Worm (Caenorhabditis elegans) whole organism, L1 larva: ENCODE results near the gene pro-1.

Experiments
- C16A3.4 ChIP-seq: fragments of 150-350 bp; optimal IDR thresholded peaks from 2 replicates; lab custom pipeline; 2014; ENCODE audit warnings: missing biosample characterization, missing genetic modification characterization
- C34B4.2 ChIP-seq: sonication (generic microtip); optimal IDR thresholded peaks from 2 replicates; lab custom pipeline; 2017; ENCODE audit warnings: mild to moderate bottlenecking, missing genetic modification characterization, missing compliant biosample characterization
- F16B12.6 ChIP-seq: fragments of 150-350 bp; optimal IDR thresholded peaks from 2 replicates; lab custom pipeline; 2014; ENCODE audit warnings: missing biosample characterization, missing genetic modification characterization
- Y116A8C.19 ChIP-seq: sonication (generic microtip); optimal IDR thresholded peaks from 2 replicates; lab custom pipeline; 2016; ENCODE audit warnings: missing compliant biosample characterization, missing genetic modification characterization, borderline replicate concordance
- alr-1 ChIP-seq: fragments of 200-800 bp; sonication (Bioruptor generic); optimal IDR thresholded peaks from 2 replicates; lab custom pipeline; 2018; ENCODE audit warnings: borderline replicate concordance, mild to moderate bottlenecking, missing genetic modification characterization, missing compliant biosample characterization
- ama-1 ChIP-seq: fragments of 150-350 bp; optimal IDR thresholded peaks from 2 replicates; lab custom pipeline; 2014
- ceh-63 ChIP-seq: fragments of 200-800 bp; sonication (Bioruptor generic); optimal IDR thresholded peaks from 2 replicates; lab custom pipeline; 2018; ENCODE audit warnings: mild to moderate bottlenecking, missing genetic modification characterization, missing compliant biosample characterization
- ceh-82 ChIP-seq, 3 experiments: fragments of 150-350 bp in 1 of 3; sonication (generic microtip) in 2 of 3; optimal IDR thresholded peaks; 2 replicates each; lab custom pipeline; 2014 to 2017; ENCODE audit warnings: missing biosample characterization in 3 of 3, missing genetic modification characterization in 3 of 3
- ceh-90 ChIP-seq: sonication (generic microtip); optimal IDR thresholded peaks from 2 replicates; lab custom pipeline; 2016; ENCODE audit warnings: missing genetic modification characterization, missing compliant biosample characterization
- dsc-1 ChIP-seq: sonication (generic microtip); optimal IDR thresholded peaks from 2 replicates; lab custom pipeline; 2016; ENCODE audit warnings: mild to moderate bottlenecking, missing genetic modification characterization, missing compliant biosample characterization
- efl-1 ChIP-seq, 4 experiments: fragments of 150-350 bp; optimal IDR thresholded peaks in 3 of 4; peaks in 1 of 4; 1 replicate in 1 of 4; 2 replicates in 3 of 4; lab custom pipeline; 2014; ENCODE audit warnings: missing biosample characterization in 2 of 4, missing genetic modification characterization in 2 of 4, missing genetic modification reagents in 2 of 4
- egl-13 ChIP-seq: sonication (generic microtip); optimal IDR thresholded peaks from 2 replicates; lab custom pipeline; 2016; ENCODE audit warnings: missing genotype, missing genetic modification reagents, missing genetic modification characterization, missing compliant biosample characterization
- egl-27 ChIP-seq, 2 experiments: fragments of 150-350 bp in 1 of 2; sonication (generic microtip); optimal IDR thresholded peaks; 3 replicates each; lab custom pipeline; 2017 to 2018; ENCODE audit warnings: missing biosample characterization in 2 of 2, missing genetic modification characterization in 2 of 2, missing genetic modification reagents in 2 of 2
- elt-3 ChIP-seq, 6 experiments: fragments of 150-350 bp in 1 of 6; sonication (generic microtip); optimal IDR thresholded peaks; 2 replicates each; lab custom pipeline; 2017 to 2018; ENCODE audit warnings: missing biosample characterization in 6 of 6, missing genetic modification characterization in 6 of 6, inconsistent platforms in 1 of 6
- ets-5 ChIP-seq: fragments of 200-800 bp; sonication (Bioruptor generic); IDR thresholded peaks from 2 replicates; pipeline ENCODE4 v1.3.6; 2022; ENCODE audit warnings: missing genetic modification characterization, missing compliant biosample characterization
- fkh-10 ChIP-seq: sonication (generic microtip); optimal IDR thresholded peaks from 2 replicates; lab custom pipeline; 2017; ENCODE audit warnings: missing biosample characterization, missing genetic modification reagents, missing genetic modification characterization
- fkh-4 ChIP-seq: sonication (generic microtip); optimal IDR thresholded peaks from 2 replicates; lab custom pipeline; 2016; ENCODE audit warnings: missing compliant biosample characterization, missing genetic modification characterization, borderline replicate concordance
- fos-1 ChIP-seq: fragments of 150-350 bp; optimal IDR thresholded peaks from 2 replicates; lab custom pipeline; 2014; ENCODE audit warnings: missing biosample characterization, missing genetic modification characterization
- hlh-4 ChIP-seq: sonication (generic microtip); optimal IDR thresholded peaks from 2 replicates; lab custom pipeline; 2016; ENCODE audit warnings: mild to moderate bottlenecking, missing genetic modification characterization, missing compliant biosample characterization
- isw-1 ChIP-seq: fragments of 200-800 bp; sonication (Bioruptor generic); IDR thresholded peaks from 2 replicates; pipeline ENCODE4 v1.3.6; 2022; ENCODE audit warnings: missing genetic modification characterization, missing compliant biosample characterization
- jun-1 ChIP-seq: fragments of 150-350 bp; optimal IDR thresholded peaks from 2 replicates; lab custom pipeline; 2014; ENCODE audit warnings: missing biosample characterization, missing genetic modification reagents, missing genetic modification characterization
- lin-14 ChIP-seq: fragments of 200-800 bp; sonication (Bioruptor generic); optimal IDR thresholded peaks from 2 replicates; lab custom pipeline; 2018; ENCODE audit warnings: mild to moderate bottlenecking, missing genetic modification characterization, moderate library complexity, missing compliant biosample characterization
- lin-15B ChIP-seq: fragments of 150-350 bp; sonication (generic microtip); optimal IDR thresholded peaks from 3 replicates; lab custom pipeline; 2014; ENCODE audit warnings: missing biosample characterization, missing genetic modification characterization
- lin-35 ChIP-seq, 2 experiments: fragments of 150-350 bp; optimal IDR thresholded peaks; 2 replicates each; lab custom pipeline; 2014; ENCODE audit warnings: missing biosample characterization in 2 of 2, missing genetic modification characterization in 2 of 2, missing genetic modification reagents in 2 of 2
- lin-39 ChIP-seq: fragments of 150-350 bp; optimal IDR thresholded peaks from 2 replicates; lab custom pipeline; 2014; ENCODE audit warnings: missing biosample characterization, missing genetic modification reagents, missing genetic modification characterization
- lsy-2 ChIP-seq, 2 experiments: fragments of 150-350 bp; optimal IDR thresholded peaks; 2 replicates each; lab custom pipeline; 2014; ENCODE audit warnings: missing biosample characterization in 2 of 2, missing genetic modification characterization in 2 of 2
- mef-2 ChIP-seq: fragments of 150-350 bp; optimal IDR thresholded peaks from 2 replicates; lab custom pipeline; 2014; ENCODE audit warnings: missing biosample characterization, missing genetic modification characterization
- mep-1 ChIP-seq: fragments of 150-350 bp; optimal IDR thresholded peaks from 2 replicates; lab custom pipeline; 2014; ENCODE audit warnings: missing biosample characterization, missing genetic modification characterization
- nhr-11 ChIP-seq: fragments of 150-350 bp; optimal IDR thresholded peaks from 2 replicates; lab custom pipeline; 2014; ENCODE audit warnings: missing biosample characterization, missing genetic modification characterization
- nhr-237 ChIP-seq: fragments of 150-350 bp; optimal IDR thresholded peaks from 2 replicates; lab custom pipeline; 2014; ENCODE audit warnings: missing biosample characterization, missing genetic modification characterization
- nhr-28 ChIP-seq: fragments of 150-350 bp; optimal IDR thresholded peaks from 2 replicates; lab custom pipeline; 2014; ENCODE audit warnings: missing biosample characterization, missing genetic modification characterization
- nhr-47 ChIP-seq: sonication (generic microtip); optimal IDR thresholded peaks from 2 replicates; lab custom pipeline; 2016; ENCODE audit warnings: mild to moderate bottlenecking, missing genetic modification characterization, moderate library complexity, missing compliant biosample characterization
- nhr-85 ChIP-seq: sonication (generic microtip); peaks from one replicate; lab custom pipeline; 2016; ENCODE audit warnings: missing genetic modification characterization, inconsistent platforms, missing compliant biosample characterization
- pax-3 ChIP-seq: fragments of 200-800 bp; sonication (Bioruptor generic); optimal IDR thresholded peaks from 2 replicates; lab custom pipeline; 2018; ENCODE audit warnings: mild to moderate bottlenecking, missing genetic modification characterization, moderate library complexity, missing compliant biosample characterization
- skn-1 ChIP-seq: fragments of 150-350 bp; optimal IDR thresholded peaks from 2 replicates; lab custom pipeline; 2014; ENCODE audit warnings: missing biosample characterization, missing genetic modification characterization
- snpc-4 ChIP-seq: fragments of 150-350 bp; optimal IDR thresholded peaks from 2 replicates; lab custom pipeline; 2014; ENCODE audit warnings: missing biosample characterization, missing genetic modification characterization
- snu-23 ChIP-seq: sonication (generic microtip); optimal IDR thresholded peaks from 2 replicates; lab custom pipeline; 2016; ENCODE audit warnings: missing genetic modification characterization, missing compliant biosample characterization
- sox-4 ChIP-seq: sonication (generic microtip); optimal IDR thresholded peaks from 2 replicates; lab custom pipeline; 2016; ENCODE audit warnings: missing genetic modification characterization, missing compliant biosample characterization
- sptf-1 ChIP-seq: fragments of 150-350 bp; optimal IDR thresholded peaks from 2 replicates; lab custom pipeline; 2014; ENCODE audit warnings: missing biosample characterization, missing genetic modification characterization
- sup-37 ChIP-seq: fragments of 200-800 bp; sonication (Bioruptor generic); optimal IDR thresholded peaks from 2 replicates; lab custom pipeline; 2018; ENCODE audit warnings: mild to moderate bottlenecking, missing genetic modification characterization, missing compliant biosample characterization
- tlp-1 ChIP-seq: fragments of 150-350 bp; optimal IDR thresholded peaks from 2 replicates; lab custom pipeline; 2014; ENCODE audit warnings: missing biosample characterization, missing genetic modification characterization
- unc-30 ChIP-seq: sonication (generic microtip); optimal IDR thresholded peaks from 2 replicates; lab custom pipeline; 2017; ENCODE audit warnings: missing biosample characterization, missing genetic modification characterization
- unc-62 ChIP-seq: fragments of 150-350 bp; optimal IDR thresholded peaks from 2 replicates; lab custom pipeline; 2014; ENCODE audit warnings: missing biosample characterization, missing genetic modification reagents, missing genetic modification characterization
- unc-86 ChIP-seq: sonication (generic microtip); optimal IDR thresholded peaks from 2 replicates; lab custom pipeline; 2016; ENCODE audit warnings: missing genetic modification characterization, missing compliant biosample characterization
- unc-98 ChIP-seq: fragments of 200-800 bp; sonication (Bioruptor generic); IDR thresholded peaks from 2 replicates; pipeline ENCODE4 v1.3.6; 2022; ENCODE audit warnings: missing genetic modification characterization, missing compliant biosample characterization
- vab-15 ChIP-seq: sonication (generic microtip); optimal IDR thresholded peaks from 2 replicates; lab custom pipeline; 2017; ENCODE audit warnings: missing genotype, mild to moderate bottlenecking, missing genetic modification characterization, missing compliant biosample characterization
- zag-1 ChIP-seq: fragments of 150-350 bp; optimal IDR thresholded peaks from 2 replicates; lab custom pipeline; 2014; ENCODE audit warnings: missing biosample characterization, missing genetic modification characterization
- ztf-4 ChIP-seq: fragments of 150-350 bp; optimal IDR thresholded peaks from 2 replicates; lab custom pipeline; 2014; ENCODE audit warnings: missing biosample characterization, missing genetic modification characterization

pro-1 gene

ce11 chrII:10550872-10551647 lies 9.3 kb upstream of the pro-1 start (continued):
- TF ChIP-seq elt-3 (tag; optimal IDR thresholded peaks at IDR 0.05; lab: Kevin White, UChicago) (peak in 1 of 6 experiments; percentile 74), unc-98 (GFP tag; lab: Robert Waterston, UW) (no peak)

ce11 chrII:10550173-10550572 lies 8.4 kb upstream of the pro-1 start:
- TF ChIP-seq F16B12.6, result no peak
- TF ChIP-seq fkh-4, result no peak
- TF ChIP-seq sup-37 (GFP tag; lab: Kevin White, UChicago), result no peak
- no peak for TF ChIP-seq egl-27 (tag; optimal IDR thresholded peaks at IDR 0.05; lab: Kevin White, UChicago)
- no peak for TF ChIP-seq ztf-4 (tag; lab: Kevin White, UChicago)
- TF ChIP-seq nhr-85 (tag; lab: Kevin White, UChicago), result peak; percentile 15
- no peak for TF ChIP-seq nhr-237 (tag; lab: Kevin White, UChicago)
- no peak for TF ChIP-seq dsc-1 (tag; lab: Kevin White, UChicago)
- TF ChIP-seq pax-3, result no peak
- no peak for TF ChIP-seq nhr-28 (tag; lab: Kevin White, UChicago)
- TF ChIP-seq unc-86 (tag; lab: Kevin White, UChicago), result peak; percentile 4
- TF ChIP-seq lin-39 (tag; lab: Kevin White, UChicago), result no peak
- TF ChIP-seq ama-1 (lab: Kevin White, UChicago), result peak; percentile 21
- no peak for TF ChIP-seq lin-35 (GFP tag; optimal IDR thresholded peaks at IDR 0.05; lab: Kevin White, UChicago)
- peak in 1 of 2 experiments; percentile 44 for TF ChIP-seq lsy-2 (tag; optimal IDR thresholded peaks at IDR 0.05; lab: Kevin White, UChicago)
- no peak for TF ChIP-seq Y116A8C.19
- TF ChIP-seq mep-1 (tag; lab: Kevin White, UChicago), result no peak
- TF ChIP-seq efl-1 (optimal IDR thresholded peaks at IDR 0.05; lab: Kevin White, UChicago), result no peak
- TF ChIP-seq efl-1 (GFP tag; optimal IDR thresholded peaks at IDR 0.05 in 1 of 2; lab: Kevin White, UChicago), result no peak
- TF ChIP-seq ceh-82 (tag; optimal IDR thresholded peaks at IDR 0.05; lab: Kevin White, UChicago), result peak in 1 of 3 experiments; percentile 12
- TF ChIP-seq hlh-4 (tag; lab: Kevin White, UChicago), result no peak
- TF ChIP-seq isw-1 (GFP tag; lab: Robert Waterston, UW), result no peak
- TF ChIP-seq elt-3 (tag; optimal IDR thresholded peaks at IDR 0.05; lab: Kevin White, UChicago), result no peak
- no peak for TF ChIP-seq sox-4 (tag; lab: Kevin White, UChicago)
- peak; percentile 12 for TF ChIP-seq fkh-10
- TF ChIP-seq mef-2 (tag; lab: Kevin White, UChicago), result no peak
- no peak for TF ChIP-seq C16A3.4
- no peak for TF ChIP-seq lin-15B
- TF ChIP-seq sptf-1, result peak; percentile 94
- TF ChIP-seq jun-1 (tag; lab: Kevin White, UChicago), result no peak
- no peak for TF ChIP-seq egl-13 (tag; lab: Kevin White, UChicago)
- TF ChIP-seq lin-14, result peak; percentile 57
- TF ChIP-seq nhr-11 (tag; lab: Kevin White, UChicago), result no peak
- no peak for TF ChIP-seq vab-15 (tag; lab: Kevin White, UChicago)
- no peak for TF ChIP-seq unc-30 (tag; lab: Kevin White, UChicago)
- TF ChIP-seq fos-1 (tag; lab: Kevin White, UChicago), result no peak
- TF ChIP-seq C34B4.2 (tag; lab: Kevin White, UChicago), result no peak
- no peak for TF ChIP-seq unc-62 (GFP tag; lab: Kevin White, UChicago)
- TF ChIP-seq snu-23 (GFP tag; lab: Kevin White, UChicago), result peak; percentile 10
- no peak for TF ChIP-seq alr-1 (tag; lab: Kevin White, UChicago)
- no peak for TF ChIP-seq snpc-4 (tag; lab: Kevin White, UChicago)
- TF ChIP-seq nhr-47 (tag; lab: Kevin White, UChicago), result no peak
- no peak for TF ChIP-seq zag-1 (tag; lab: Kevin White, UChicago)
- no peak for TF ChIP-seq ceh-90 (tag; lab: Kevin White, UChicago)
- no peak for TF ChIP-seq tlp-1
- no peak for TF ChIP-seq ets-5 (GFP tag; lab: Robert Waterston, UW)
- TF ChIP-seq ceh-63, result no peak
- no peak for TF ChIP-seq skn-1 (tag; lab: Kevin White, UChicago)
